Worm (Caenorhabditis elegans) whole organism, L4/young adult: Measurements from ENCODE around the gene aldo-1.

Experiments used
- W03F9.2 ChIP-seq: fragments of 150-350 bp; optimal IDR thresholded peaks from 2 replicates; lab custom pipeline; 2014; ENCODE audit warnings: missing biosample characterization, missing genetic modification characterization
- dao-5 ChIP-seq: sonication (generic microtip); optimal IDR thresholded peaks from 2 replicates; lab custom pipeline; 2016; ENCODE audit warnings: missing genotype, missing genetic modification characterization, moderate library complexity, missing compliant biosample characterization
- him-1 ChIP-seq: sonication (generic microtip); optimal IDR thresholded peaks from 2 replicates; lab custom pipeline; 2016; ENCODE audit warnings: missing genotype, missing genetic modification reagents, missing genetic modification characterization, missing compliant biosample characterization

DNA sequence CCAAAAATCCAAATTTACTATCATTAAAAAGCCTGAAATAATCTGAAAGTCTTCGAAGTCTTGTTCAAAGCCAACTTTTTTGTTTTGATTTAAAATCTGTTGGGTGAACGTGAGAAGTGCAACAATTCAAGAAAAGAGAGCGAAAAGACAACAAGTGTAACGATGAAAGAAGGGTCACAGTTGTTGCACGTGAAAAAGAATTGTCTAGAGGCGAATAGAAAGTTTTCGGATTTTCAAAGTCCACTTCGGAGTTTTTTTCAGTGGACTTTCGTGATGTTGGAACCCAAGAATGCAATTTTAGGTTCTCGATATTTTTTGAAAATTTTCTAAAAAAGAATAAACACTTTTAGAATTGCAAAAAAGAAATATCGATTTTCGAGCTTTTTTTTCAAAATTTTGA, 14.8 kb downstream of the aldo-1 start:
- TF ChIP-seq W03F9.2 (tag; lab: Kevin White, UChicago): no peak
- no peak for TF ChIP-seq him-1 (tag; lab: Kevin White, UChicago)
- TF ChIP-seq dao-5: no peak
